Worm (Caenorhabditis elegans): Measurements from ENCODE around the gene inpp-5K.

- TF ChIP-seq ama-1 (optimal IDR thresholded peaks at IDR 0.05): no peak
- no peak for TF ChIP-seq hmg-4 (GFP tag; optimal IDR thresholded peaks at IDR 0.05)
- no peak for TF ChIP-seq flt-1 (GFP tag; IDR thresholded peaks at IDR 0.05)
- no peak for TF ChIP-seq hmbx-1 (tag; optimal IDR thresholded peaks at IDR 0.05)
- no peak for TF ChIP-seq ets-7 (tag; optimal IDR thresholded peaks at IDR 0.05)
- no peak for TF ChIP-seq F13C5.2 (tag; optimal IDR thresholded peaks at IDR 0.05)
- no peak for TF ChIP-seq pes-1 (GFP tag; IDR thresholded peaks at IDR 0.05)
Observed at ce11 chrIII:8201760-8202159, 40.6 kb upstream of the inpp-5K start.

Measured in whole organism, early embryonic.